Worm (Caenorhabditis elegans) whole organism, L4 larva: ENCODE measurements around the gene dsl-7.

ENCODE experiments used
- T26A8.4 ChIP-seq: fragments of 200-800 bp; sonication (Bioruptor generic); IDR thresholded peaks from 2 replicates; pipeline ENCODE4 v1.3.6; 2022; ENCODE audit warnings: missing genetic modification characterization, missing compliant biosample characterization
- ZK337.2 ChIP-seq: fragments of 200-800 bp; sonication (Bioruptor generic); IDR thresholded peaks from 2 replicates; pipeline ENCODE4 v1.3.6; 2022; ENCODE audit warnings: missing genetic modification reagents, missing genetic modification characterization, missing compliant biosample characterization
- ZK546.5 ChIP-seq, 2 experiments: sonication (generic microtip); optimal IDR thresholded peaks; 2 replicates each; lab custom pipeline; 2017; ENCODE audit warnings: missing biosample characterization in 2 of 2, missing genetic modification characterization in 2 of 2
- aha-1 ChIP-seq: fragments of 150-350 bp; peaks from one replicate; lab custom pipeline; 2014; ENCODE audit warnings: missing biosample characterization, missing genetic modification characterization
- ceh-32 ChIP-seq: sonication (generic microtip); optimal IDR thresholded peaks from 2 replicates; lab custom pipeline; 2016; ENCODE audit warnings: mild to moderate bottlenecking, missing genetic modification characterization, missing compliant biosample characterization; ENCODE audit not compliant: poor library complexity
- ces-1 ChIP-seq: fragments of 150-350 bp; sonication (generic microtip); optimal IDR thresholded peaks from 4 replicates; lab custom pipeline; 2014; ENCODE audit warnings: missing biosample characterization, missing genetic modification reagents, missing genetic modification characterization
- daf-12 ChIP-seq: fragments of 150-350 bp; optimal IDR thresholded peaks from 2 replicates; lab custom pipeline; 2014; ENCODE audit warnings: missing biosample characterization, missing genetic modification reagents, missing genetic modification characterization
- dmd-6 ChIP-seq: fragments of 200-800 bp; sonication (Bioruptor generic); IDR thresholded peaks from 2 replicates; pipeline ENCODE4 v1.3.6; 2022; ENCODE audit warnings: missing genetic modification reagents, missing genetic modification characterization, missing compliant biosample characterization
- dmd-8 ChIP-seq: fragments of 200-800 bp; sonication (Bioruptor generic); IDR thresholded peaks from 2 replicates; pipeline ENCODE4 v1.3.6; 2022; ENCODE audit warnings: missing genetic modification characterization, missing compliant biosample characterization
- dpl-1 ChIP-seq: fragments of 150-350 bp; optimal IDR thresholded peaks from 2 replicates; lab custom pipeline; 2014; ENCODE audit warnings: missing biosample characterization, missing genetic modification reagents, missing genetic modification characterization
- dve-1 ChIP-seq: sonication (generic microtip); optimal IDR thresholded peaks from 2 replicates; lab custom pipeline; 2017; ENCODE audit warnings: antibody characterized with exemption, mild to moderate bottlenecking, missing genetic modification characterization, missing compliant biosample characterization; ENCODE audit not compliant: insufficient read depth
- fkh-10 ChIP-seq: fragments of 150-350 bp; optimal IDR thresholded peaks from 2 replicates; lab custom pipeline; 2014; ENCODE audit warnings: missing biosample characterization, missing genetic modification reagents, missing genetic modification characterization
- jun-1 ChIP-seq: fragments of 150-350 bp; optimal IDR thresholded peaks from 2 replicates; lab custom pipeline; 2014; ENCODE audit warnings: missing biosample characterization, missing genetic modification reagents, missing genetic modification characterization
- lim-7 ChIP-seq: fragments of 200-800 bp; sonication (Bioruptor generic); IDR thresholded peaks from 2 replicates; pipeline ENCODE4 v1.3.6; 2022; ENCODE audit warnings: missing genetic modification characterization, missing compliant biosample characterization
- lin-29 ChIP-seq: fragments of 200-800 bp; sonication (Bioruptor generic); IDR thresholded peaks from 2 replicates; pipeline ENCODE4 v1.3.6; 2022; ENCODE audit warnings: missing genetic modification reagents, missing genetic modification characterization, missing compliant biosample characterization
- nhr-10 ChIP-seq: fragments of 150-350 bp; optimal IDR thresholded peaks from 2 replicates; lab custom pipeline; 2014; ENCODE audit warnings: missing biosample characterization, missing genetic modification characterization
- nhr-102 ChIP-seq: sonication (generic microtip); optimal IDR thresholded peaks from 2 replicates; lab custom pipeline; 2016; ENCODE audit warnings: mild to moderate bottlenecking, missing genetic modification characterization, moderate library complexity, missing compliant biosample characterization
- php-3 ChIP-seq: fragments of 200-800 bp; sonication (Bioruptor generic); IDR thresholded peaks from 2 replicates; pipeline ENCODE4 v1.3.6; 2022; ENCODE audit warnings: missing genetic modification reagents, missing genetic modification characterization, missing compliant biosample characterization
- skn-1 ChIP-seq: fragments of 150-350 bp; optimal IDR thresholded peaks from 2 replicates; lab custom pipeline; 2014; ENCODE audit warnings: missing biosample characterization, missing genetic modification characterization
- tra-1 ChIP-seq: fragments of 200-800 bp; sonication (Bioruptor generic); IDR thresholded peaks from 2 replicates; pipeline ENCODE4 v1.3.6; 2022; ENCODE audit warnings: missing genetic modification reagents, missing genetic modification characterization, missing compliant biosample characterization
- unc-62 ChIP-seq, 3 experiments: fragments of 150-350 bp in 1 of 3; sonication (generic microtip); optimal IDR thresholded peaks in 2 of 3; peaks in 1 of 3; 1 replicate in 1 of 3; 2 replicates in 2 of 3; lab custom pipeline; 2014 to 2017; ENCODE audit warnings: missing biosample characterization in 3 of 3, missing genetic modification characterization in 3 of 3, missing genetic modification reagents in 3 of 3, missing genotype in 1 of 3
- zfp-2 ChIP-seq: sonication (generic microtip); optimal IDR thresholded peaks from 2 replicates; lab custom pipeline; 2016; ENCODE audit warnings: mild to moderate bottlenecking, missing genetic modification characterization, missing compliant biosample characterization
- zfp-3 ChIP-seq: fragments of 200-800 bp; sonication (Bioruptor generic); conservative IDR thresholded peaks from 2 replicates; pipeline ENCODE4 v1.3.6; 2022; ENCODE audit warnings: missing genetic modification reagents, missing genetic modification characterization, missing compliant biosample characterization
- zip-2 ChIP-seq: fragments of 150-350 bp; optimal IDR thresholded peaks from 2 replicates; lab custom pipeline; 2014; ENCODE audit warnings: missing biosample characterization, missing genetic modification characterization

dsl-7 gene

DNA sequence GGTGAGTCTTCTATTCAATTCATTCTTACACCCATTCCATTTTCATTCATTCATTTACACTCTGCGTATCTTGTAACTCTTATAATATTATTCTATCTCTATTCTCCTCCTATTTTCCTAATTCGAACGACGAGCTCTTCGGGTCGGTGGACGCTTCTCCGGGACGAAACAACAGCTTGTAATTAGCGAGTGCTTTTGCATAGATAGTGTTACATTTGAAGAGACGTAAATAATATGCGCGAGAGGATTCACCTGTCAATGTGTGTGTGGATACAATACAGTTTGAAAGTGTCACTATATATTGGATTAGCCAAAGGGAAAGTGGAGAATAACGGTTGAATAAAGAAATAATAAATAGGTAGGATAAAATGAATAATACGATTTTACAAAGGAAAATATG is 27.7 kb downstream of the dsl-7 start:
- TF ChIP-seq skn-1 (no peak), nhr-102 (tag; lab: Kevin White, UChicago) (no peak), T26A8.4 (GFP tag; lab: Robert Waterston, UW) (no peak), nhr-10 (tag; lab: Kevin White, UChicago) (no peak), ZK546.5 (tag; optimal IDR thresholded peaks at IDR 0.05; lab: Kevin White, UChicago) (no peak)

DNA sequence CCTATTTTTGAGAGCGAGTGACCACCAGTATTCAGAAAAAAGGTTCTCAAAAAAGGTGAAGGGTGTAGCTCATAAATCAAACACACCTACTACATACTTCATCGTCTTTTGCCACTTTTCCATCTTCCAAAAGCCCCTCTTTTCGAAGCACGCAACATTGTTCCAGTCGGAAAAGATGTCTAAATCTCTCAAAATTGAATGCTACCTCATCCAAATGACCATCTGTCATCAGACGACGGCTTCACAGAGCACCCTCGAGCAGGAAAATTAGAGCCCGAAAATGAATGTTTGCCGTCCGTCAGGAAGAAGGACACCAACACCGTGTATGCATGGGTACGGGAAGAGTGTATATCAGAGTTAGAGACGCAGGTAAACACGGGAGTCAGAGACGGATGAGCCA is 28.6 kb downstream of the dsl-7 start:
- TF ChIP-seq unc-62 (GFP tag; optimal IDR thresholded peaks at IDR 0.05 in 1 of 2; lab: Kevin White, UChicago) (peak in 1 of 2 experiments; percentile 87), unc-62 (tag; optimal IDR thresholded peaks at IDR 0.05; lab: Kevin White, UChicago) (no peak), dve-1 (no peak)

DNA sequence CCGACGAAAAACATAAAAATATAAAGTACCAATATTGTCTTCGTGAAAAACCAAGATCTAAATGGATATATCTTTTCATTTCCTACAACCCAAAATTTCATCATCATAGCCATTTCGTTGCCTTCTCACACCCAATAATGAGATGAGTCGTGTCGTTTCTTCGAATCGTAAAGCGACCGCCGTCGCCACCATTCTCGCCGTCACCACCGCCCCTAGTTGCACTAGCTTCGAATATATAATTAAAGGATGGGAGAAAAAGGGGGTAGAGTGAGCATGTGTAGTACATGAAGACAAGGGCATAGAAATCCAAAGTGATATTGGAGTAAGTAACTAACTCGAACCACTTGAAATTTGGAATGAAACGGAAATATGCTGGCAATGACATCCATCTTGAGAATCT is 29.3 kb downstream of the dsl-7 start:
- TF ChIP-seq aha-1 (tag; lab: Kevin White, UChicago) (peak; percentile 68), jun-1 (tag; lab: Kevin White, UChicago) (no peak)

DNA sequence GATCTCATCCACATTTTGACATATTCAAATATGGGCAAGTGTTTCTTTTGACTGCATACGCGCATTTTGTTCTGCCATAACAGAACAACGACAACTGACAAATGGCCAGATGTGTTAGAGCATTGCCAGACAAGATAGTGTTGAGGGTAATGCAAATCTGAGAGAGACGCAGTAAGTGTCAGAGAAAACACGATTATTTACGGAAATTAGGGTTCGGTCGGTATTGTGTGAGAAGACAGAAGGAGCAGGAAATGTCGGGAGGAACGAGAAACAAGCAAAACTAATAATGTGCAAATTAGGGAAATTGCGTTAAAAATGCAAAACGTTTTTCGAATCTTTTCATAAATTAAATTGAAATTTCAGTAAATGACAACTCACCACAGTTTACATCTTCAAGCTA is 31.5 kb downstream of the dsl-7 start:
- TF ChIP-seq lin-29 (GFP tag; lab: Robert Waterston, UW) (no peak), unc-62 (GFP tag; optimal IDR thresholded peaks at IDR 0.05 in 1 of 2; lab: Kevin White, UChicago) (peak in 1 of 2 experiments; percentile 36), unc-62 (tag; optimal IDR thresholded peaks at IDR 0.05; lab: Kevin White, UChicago) (no peak)
- TF ChIP-seq, all 104 proteins: peak for 1

- TF ChIP-seq fkh-10 (GFP tag; lab: Kevin White, UChicago) (peak; percentile 41), tra-1 (GFP tag; lab: Robert Waterston, UW) (no peak)
Measured at ce11 chrV:13025283-13025682, 32.3 kb downstream of the dsl-7 start.

ce11 chrV:13026631-13027299 is 33.8 kb downstream of the dsl-7 start:
- TF ChIP-seq nhr-102 (tag; lab: Kevin White, UChicago) (no peak), daf-12 (tag; lab: Kevin White, UChicago) (no peak), dmd-8 (GFP tag; lab: Robert Waterston, UW) (no peak), lim-7 (GFP tag; lab: Robert Waterston, UW) (0 out of 2 replicates have a peak, but pooled peaks have one; percentile 34), dmd-6 (GFP tag; lab: Robert Waterston, UW) (0 out of 2 replicates have a peak, but pooled peaks have one; percentile 7), php-3 (GFP tag; lab: Robert Waterston, UW) (0 out of 2 replicates have a peak, but pooled peaks have one; percentile 9), zip-2 (tag; lab: Kevin White, UChicago) (no peak), ces-1 (peak; percentile 7)

DNA sequence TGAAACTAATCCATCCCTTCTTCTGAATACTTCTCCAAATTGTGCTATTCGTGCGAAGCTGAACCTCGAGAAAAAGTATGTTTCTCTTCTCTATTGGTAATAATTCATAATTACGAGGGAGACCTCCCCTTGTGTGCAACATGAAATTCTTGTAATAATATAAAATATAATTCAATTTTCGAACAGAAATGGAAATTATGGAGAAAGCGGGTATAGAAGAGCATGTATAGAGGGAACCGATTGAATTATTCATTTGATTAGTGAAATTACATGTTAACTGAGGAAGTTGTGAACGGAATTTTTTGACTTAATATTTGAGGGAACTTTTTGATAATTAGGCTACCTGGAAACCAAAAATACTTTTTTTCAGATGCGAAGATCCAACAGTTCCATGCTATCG is 35.9 kb downstream of the dsl-7 start:
- TF ChIP-seq zfp-2 (no peak), dpl-1 (GFP tag; lab: Kevin White, UChicago) (no peak), ceh-32 (peak; percentile 6), nhr-10 (tag; lab: Kevin White, UChicago) (no peak)

DNA sequence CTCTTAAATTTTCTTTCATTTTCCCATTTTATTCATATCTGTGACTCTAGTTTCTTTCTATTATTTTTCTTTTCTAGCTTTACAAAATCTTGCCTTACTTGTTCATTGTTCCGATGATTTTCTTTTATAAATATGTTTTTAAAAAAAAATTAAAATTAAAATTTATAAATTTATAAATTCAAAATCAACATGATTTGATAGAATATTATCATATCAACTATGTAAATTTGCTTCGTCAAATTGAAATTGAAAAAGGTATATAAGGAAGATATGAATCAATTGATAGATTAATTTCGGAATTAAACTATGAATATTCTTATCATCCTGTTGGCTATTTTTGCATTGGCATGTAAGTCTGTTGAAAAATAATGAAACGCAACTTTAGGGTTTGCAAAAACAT is 40.3 kb downstream of the dsl-7 start, which contains the start of gene W07G4.1:
Gene W07G4.1, plus strand, starts transcription at position 301 of the 400 bp plus-strand sequence.
- TF ChIP-seq T26A8.4 (GFP tag; lab: Robert Waterston, UW) (no peak), ZK337.2 (GFP tag; lab: Robert Waterston, UW) (no peak), zfp-3 (GFP tag; lab: Robert Waterston, UW) (no peak)
- TF ChIP-seq, all 104 proteins: peak for 0
